Fruit fly (Drosophila melanogaster) S2 (cell line): ENCODE results near the gene CG13471.

Source experiments
- CG8478 ChIP-seq: fragments of >200 bp; optimal IDR thresholded peaks from 2 replicates; lab custom pipeline; 2018
- CTCF ChIP-seq, 2 experiments: fragments of >200 bp; optimal IDR thresholded peaks; 2 replicates each; lab custom pipeline; 2018

dm6 chr3L:14755046-14755643 is 21.8 kb upstream of the CG13471 start:
- TF ChIP-seq CTCF (optimal IDR thresholded peaks at IDR 0.05; lab: Kevin White, UChicago) (no peak), CG8478 (lab: Kevin White, UChicago) (no peak)
